Worm (Caenorhabditis elegans): ENCODE measurements around the gene F43C9.1.

- no peak for TF ChIP-seq him-1 (tag; optimal IDR thresholded peaks at IDR 0.05)
- TF ChIP-seq dao-5 (tag; optimal IDR thresholded peaks at IDR 0.05): no peak
Measured at ce11 chrX:4822262-4822661, 29.2 kb downstream of the F43C9.1 start, which contains the start of gene R08E3.1.

Data from whole organism, L4/young adult.